Worm (Caenorhabditis elegans): ENCODE measurements around the gene ints-11.

DNA sequence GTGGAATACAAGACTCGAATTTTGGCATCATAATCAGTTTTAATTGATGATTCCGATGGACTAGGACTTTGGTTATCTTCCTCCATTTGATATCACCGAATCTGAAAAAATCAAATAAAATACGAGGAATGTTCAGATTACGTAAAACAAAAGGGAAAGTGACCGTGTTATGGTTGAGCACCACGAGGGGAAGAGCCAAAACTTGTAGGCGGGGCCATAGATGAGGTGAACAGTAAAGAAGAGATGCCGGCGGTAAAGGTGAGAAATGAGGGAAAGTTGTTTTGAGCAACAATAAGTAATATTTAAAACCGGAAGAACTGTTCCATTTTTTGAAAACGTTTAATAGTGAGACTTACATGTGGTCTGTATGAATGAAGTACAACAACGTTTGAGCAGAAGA lies 6.7 kb upstream of the ints-11 start, which contains the start of gene F10B5.3:
- TF ChIP-seq dpl-1 (GFP tag; optimal IDR thresholded peaks at IDR 0.05), result no peak
- no peak for TF ChIP-seq nhr-28 (tag; optimal IDR thresholded peaks at IDR 0.05)
- TF ChIP-seq lir-3 (tag; optimal IDR thresholded peaks at IDR 0.05; ENCODE audit: poor library complexity), result no peak
- no peak for TF ChIP-seq mdl-1 (tag; optimal IDR thresholded peaks at IDR 0.05)
- TF ChIP-seq vab-15 (tag; optimal IDR thresholded peaks at IDR 0.05), result no peak
- no peak for TF ChIP-seq unc-62 (GFP tag; optimal IDR thresholded peaks at IDR 0.05)
- no peak for TF ChIP-seq lin-15B (tag; optimal IDR thresholded peaks at IDR 0.05)
- no peak for TF ChIP-seq rnt-1 (tag; optimal IDR thresholded peaks at IDR 0.05)
- TF ChIP-seq elt-3 (tag; optimal IDR thresholded peaks at IDR 0.05), result no peak
- no peak for TF ChIP-seq nhr-47 (tag; optimal IDR thresholded peaks at IDR 0.05)
- TF ChIP-seq aly-2 (tag; optimal IDR thresholded peaks at IDR 0.05), result no peak
- TF ChIP-seq C04F5.9 (tag; optimal IDR thresholded peaks at IDR 0.05), result no peak
- TF ChIP-seq nhr-77 (tag; optimal IDR thresholded peaks at IDR 0.05), result no peak

All from whole organism, L1 larva.